Worm (Caenorhabditis elegans): ENCODE measurements around the gene cnep-1.

The cnep-1 gene

DNA sequence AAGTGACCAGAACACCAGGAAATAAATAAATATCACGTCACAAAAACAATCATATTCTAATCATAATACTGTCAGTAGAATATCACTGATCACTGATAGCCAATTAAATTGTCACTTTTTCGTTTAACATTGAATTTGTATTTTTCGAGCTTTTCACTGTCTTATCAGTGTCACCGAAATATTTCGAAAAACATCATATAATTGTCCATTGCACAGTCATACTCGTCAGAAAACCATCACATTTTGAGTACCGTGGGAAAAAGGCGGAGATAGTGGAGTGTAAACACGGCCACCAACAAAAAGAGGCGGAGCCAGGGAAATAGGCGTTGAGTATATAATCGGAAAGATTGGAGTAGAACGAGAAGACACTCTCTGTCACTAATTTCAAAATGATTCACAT is 32.9 kb upstream of the cnep-1 start:
- peak; percentile 80 for TF ChIP-seq elt-2 (tag; optimal IDR thresholded peaks at IDR 0.05)
- no peak for TF ChIP-seq ZK546.5 (tag; optimal IDR thresholded peaks at IDR 0.05)
- TF ChIP-seq pqm-1 (tag; optimal IDR thresholded peaks at IDR 0.05): peak; percentile 52

DNA sequence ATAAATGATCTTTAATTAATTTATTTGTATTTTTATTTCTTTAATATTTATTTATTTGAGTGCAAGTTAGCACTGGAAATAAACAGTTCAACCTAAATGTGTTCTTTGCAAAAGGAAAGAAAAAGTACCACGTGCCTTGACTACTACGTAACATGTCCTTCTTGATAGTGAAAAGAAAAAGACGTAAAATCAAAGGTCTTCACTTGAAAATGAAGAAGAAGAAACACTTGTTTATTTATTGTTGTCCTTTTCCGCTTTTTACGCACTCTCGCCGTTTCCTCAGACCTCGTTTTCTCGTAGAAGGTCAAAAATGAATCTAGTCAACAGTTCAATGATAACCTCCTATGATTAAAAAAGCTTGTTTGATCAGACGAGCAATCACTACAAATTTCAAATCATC is 32.2 kb upstream of the cnep-1 start:
- peak; percentile 29 for TF ChIP-seq nhr-23 (tag; optimal IDR thresholded peaks at IDR 0.05)
- TF ChIP-seq nhr-25 (tag; optimal IDR thresholded peaks at IDR 0.05): peak; percentile 45
- TF ChIP-seq ama-1 (optimal IDR thresholded peaks at IDR 0.05): no peak
- peak; percentile 55 for TF ChIP-seq nhr-43 (tag; optimal IDR thresholded peaks at IDR 0.05; ENCODE audit: poor library complexity, severe bottlenecking)

DNA sequence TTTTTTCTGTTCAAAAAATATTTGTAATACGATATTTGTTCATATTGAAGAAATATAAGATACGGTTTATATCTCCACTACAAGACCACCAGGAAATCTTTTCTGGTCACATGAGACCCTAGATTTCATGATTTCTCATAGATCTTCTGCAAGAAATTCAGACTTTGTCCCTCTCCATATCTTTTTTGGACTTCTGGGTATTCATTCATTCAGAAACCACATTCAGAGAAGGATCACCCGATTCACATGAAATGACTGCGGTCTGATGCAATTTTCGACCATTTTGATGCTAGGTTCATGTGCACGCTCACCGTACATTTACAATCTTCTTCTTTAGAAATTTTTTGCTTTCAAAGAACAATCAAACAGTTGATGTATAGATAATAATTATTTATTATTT is 30.3 kb upstream of the cnep-1 start:
- TF ChIP-seq nhr-237 (tag; optimal IDR thresholded peaks at IDR 0.05) (no peak), zag-1 (tag; optimal IDR thresholded peaks at IDR 0.05) (no peak), elt-3 (tag; optimal IDR thresholded peaks at IDR 0.05) (no peak), jun-1 (tag; optimal IDR thresholded peaks at IDR 0.05) (no peak), fkh-2 (tag; optimal IDR thresholded peaks at IDR 0.05) (no peak), nhr-43 (tag; optimal IDR thresholded peaks at IDR 0.05; ENCODE audit: poor library complexity, severe bottlenecking) (peak; percentile 35), unc-39 (tag; optimal IDR thresholded peaks at IDR 0.05) (no peak), egl-5 (tag; optimal IDR thresholded peaks at IDR 0.05) (no peak), nhr-23 (tag; optimal IDR thresholded peaks at IDR 0.05) (peak; percentile 23), elt-2 (tag; optimal IDR thresholded peaks at IDR 0.05) (no peak), ZK546.5 (tag; optimal IDR thresholded peaks at IDR 0.05) (no peak)

DNA sequence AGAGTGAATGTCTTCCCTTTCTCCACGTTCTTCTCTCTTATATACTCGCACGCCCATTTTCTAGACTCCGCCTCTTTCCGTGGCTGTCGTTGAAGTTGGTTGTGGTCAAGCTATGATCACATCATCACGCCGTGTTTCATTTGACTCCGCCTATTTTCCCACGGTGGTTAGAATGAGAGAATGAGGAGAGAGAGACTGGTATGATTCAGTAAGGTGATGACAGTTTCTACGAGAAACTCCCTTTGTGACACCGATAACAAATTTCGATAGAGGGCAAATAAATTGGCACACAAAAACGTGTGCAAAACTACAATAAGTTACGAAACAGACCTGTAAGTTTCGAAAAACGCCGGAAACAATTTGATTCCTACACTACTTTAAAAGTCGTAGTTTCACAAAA is 29.6 kb upstream of the cnep-1 start:
- TF ChIP-seq nfya-1 (tag; optimal IDR thresholded peaks at IDR 0.05; ENCODE audit: insufficient read depth) (no peak), egl-5 (tag; optimal IDR thresholded peaks at IDR 0.05) (no peak), skn-1 (tag; optimal IDR thresholded peaks at IDR 0.05) (no peak), ceh-16 (tag; optimal IDR thresholded peaks at IDR 0.05) (no peak), elt-1 (tag; optimal IDR thresholded peaks at IDR 0.05) (no peak), nhr-11 (tag; optimal IDR thresholded peaks at IDR 0.05) (no peak), fkh-2 (tag; optimal IDR thresholded peaks at IDR 0.05) (no peak), ZK546.5 (tag; optimal IDR thresholded peaks at IDR 0.05) (no peak), fos-1 (tag; optimal IDR thresholded peaks at IDR 0.05) (peak; percentile 20), nhr-77 (tag; optimal IDR thresholded peaks at IDR 0.05) (no peak), mml-1 (tag; optimal IDR thresholded peaks at IDR 0.05) (no peak), ceh-9 (tag; optimal IDR thresholded peaks at IDR 0.05) (no peak), nhr-25 (tag; optimal IDR thresholded peaks at IDR 0.05) (no peak), fkh-10 (GFP tag; optimal IDR thresholded peaks at IDR 0.05) (no peak), elt-2 (tag; optimal IDR thresholded peaks at IDR 0.05) (peak; percentile 4), pha-4 (tag; optimal IDR thresholded peaks at IDR 0.05) (no peak), ztf-11 (tag; optimal IDR thresholded peaks at IDR 0.05) (no peak)

DNA sequence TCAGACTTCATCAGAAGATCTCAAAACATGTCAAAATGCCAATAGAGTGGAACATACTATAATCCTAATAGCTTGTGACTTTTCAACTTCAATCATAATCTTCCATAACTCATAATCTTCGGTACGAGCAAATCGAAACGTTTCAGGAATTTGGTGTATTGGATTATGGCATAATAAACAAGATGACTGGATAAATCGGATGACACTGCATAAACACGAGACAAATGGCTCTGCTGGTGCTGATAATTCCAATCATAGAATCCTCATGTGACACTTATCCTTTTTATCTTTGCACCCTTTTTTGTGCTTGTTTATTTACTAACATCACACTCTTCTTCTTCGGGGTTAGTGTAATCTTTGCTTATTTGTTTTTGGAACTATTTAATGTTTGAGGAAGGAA is 27.1 kb upstream of the cnep-1 start:
- TF ChIP-seq pha-4 (tag; optimal IDR thresholded peaks at IDR 0.05): peak; percentile 67
- TF ChIP-seq lsy-12 (tag; optimal IDR thresholded peaks at IDR 0.05): no peak

DNA sequence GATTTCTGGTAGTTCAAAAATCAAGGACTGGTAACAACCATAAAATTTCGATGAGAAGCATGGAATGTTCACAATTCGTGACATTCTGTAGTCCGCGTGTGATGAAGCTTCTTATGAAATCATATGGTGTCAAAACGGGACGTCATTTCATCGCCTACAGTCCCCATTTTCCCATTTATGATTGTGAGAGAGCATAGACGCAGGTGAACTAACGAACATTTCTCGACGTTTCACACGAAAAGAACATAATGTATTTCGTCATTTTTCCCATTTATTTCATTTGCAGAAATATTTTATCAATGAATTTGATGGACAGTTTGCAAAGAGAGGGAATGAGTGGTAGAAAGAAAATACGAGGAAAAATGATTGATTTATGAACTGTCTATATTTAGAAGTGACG is 23.0 kb upstream of the cnep-1 start:
- peak; percentile 49 for TF ChIP-seq elt-2 (tag; optimal IDR thresholded peaks at IDR 0.05)
- peak; percentile 6 for TF ChIP-seq nhr-43 (tag; optimal IDR thresholded peaks at IDR 0.05; ENCODE audit: poor library complexity, severe bottlenecking)
- no peak for TF ChIP-seq zag-1 (tag; optimal IDR thresholded peaks at IDR 0.05)
- TF ChIP-seq ceh-16 (tag; optimal IDR thresholded peaks at IDR 0.05): no peak
- no peak for TF ChIP-seq nhr-67 (tag; optimal IDR thresholded peaks at IDR 0.05)
- TF ChIP-seq ZK546.5 (tag; optimal IDR thresholded peaks at IDR 0.05): no peak
- no peak for TF ChIP-seq R02D3.7 (tag; optimal IDR thresholded peaks at IDR 0.05)
- TF ChIP-seq sea-2 (GFP tag; optimal IDR thresholded peaks at IDR 0.05): no peak

DNA sequence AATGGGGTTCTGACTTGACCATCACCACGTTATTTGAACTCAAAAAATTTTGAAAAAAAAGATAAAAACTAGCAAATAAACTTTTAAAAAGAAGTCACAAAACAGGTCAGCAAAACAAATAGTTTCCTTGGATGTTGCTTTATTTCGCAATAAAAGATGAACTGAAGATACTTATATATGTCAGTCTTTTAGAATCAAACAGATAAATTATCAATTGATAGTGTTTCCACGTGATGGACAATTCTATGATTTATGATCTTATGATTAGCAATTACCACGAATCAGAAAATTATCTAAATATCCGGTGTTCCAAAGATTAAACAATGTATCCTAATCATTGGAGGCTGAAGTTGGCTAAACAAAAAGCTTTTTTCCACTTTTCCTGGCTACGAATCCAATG is 22.4 kb upstream of the cnep-1 start:
- TF ChIP-seq pha-4 (tag; optimal IDR thresholded peaks at IDR 0.05) (peak; percentile 6), ZK546.5 (tag; optimal IDR thresholded peaks at IDR 0.05) (no peak), nhr-25 (tag; optimal IDR thresholded peaks at IDR 0.05) (peak; percentile 68), nhr-43 (tag; optimal IDR thresholded peaks at IDR 0.05; ENCODE audit: poor library complexity, severe bottlenecking) (peak; percentile 75), nhr-28 (tag; optimal IDR thresholded peaks at IDR 0.05) (no peak), egl-27 (tag; optimal IDR thresholded peaks at IDR 0.05) (no peak), elt-2 (tag; optimal IDR thresholded peaks at IDR 0.05) (peak; percentile 41), nhr-23 (tag; optimal IDR thresholded peaks at IDR 0.05) (peak; percentile 96), fkh-2 (tag; optimal IDR thresholded peaks at IDR 0.05) (no peak), skn-1 (tag; optimal IDR thresholded peaks at IDR 0.05) (no peak), elt-3 (tag; optimal IDR thresholded peaks at IDR 0.05) (peak; percentile 49 to 57 (median 50)), nhr-237 (tag; optimal IDR thresholded peaks at IDR 0.05) (no peak), nhr-12 (tag; optimal IDR thresholded peaks at IDR 0.05) (no peak), fos-1 (tag; optimal IDR thresholded peaks at IDR 0.05) (no peak), unc-62 (GFP tag; optimal IDR thresholded peaks at IDR 0.05) (peak; percentile 64), R02D3.7 (tag; optimal IDR thresholded peaks at IDR 0.05) (no peak), ceh-82 (tag; optimal IDR thresholded peaks at IDR 0.05) (no peak), sea-2 (GFP tag; optimal IDR thresholded peaks at IDR 0.05) (no peak), nhr-76 (tag; optimal IDR thresholded peaks at IDR 0.05) (no peak), lsy-12 (tag; optimal IDR thresholded peaks at IDR 0.05) (peak; percentile 37), nhr-11 (tag; optimal IDR thresholded peaks at IDR 0.05) (no peak), egl-5 (tag; optimal IDR thresholded peaks at IDR 0.05) (no peak)

All from whole organism, L3 larva.